Worm (Caenorhabditis elegans): ENCODE results near the gene copd-1.

The copd-1 gene

ce11 chrIII:6615064-6615463 lies 9.7 kb downstream of the copd-1 start, which contains the start of gene cmtr-2:
cmtr-2 (plus strand) TSS chrIII:6615414.
- TF ChIP-seq lim-7 (GFP tag; IDR thresholded peaks at IDR 0.05) = no peak
- no peak for TF ChIP-seq F26F4.8 (GFP tag; conservative IDR thresholded peaks at IDR 0.05)
- no peak for TF ChIP-seq F49E8.2 (tag; optimal IDR thresholded peaks at IDR 0.05; ENCODE audit: borderline replicate concordance)
- TF ChIP-seq ZK546.5 (tag; optimal IDR thresholded peaks at IDR 0.05) = no peak
- TF ChIP-seq pqm-1 (tag; optimal IDR thresholded peaks at IDR 0.05) = no peak
- TF ChIP-seq daf-19 (GFP tag; conservative IDR thresholded peaks at IDR 0.05) = no peak
- TF ChIP-seq duxl-1 (tag; optimal IDR thresholded peaks at IDR 0.05; ENCODE audit: poor library complexity) = no peak
- TF ChIP-seq unc-62 (GFP tag; optimal IDR thresholded peaks at IDR 0.05 in 1 of 2) = no peak
- no peak for TF ChIP-seq unc-62 (tag; optimal IDR thresholded peaks at IDR 0.05)
- no peak for TF ChIP-seq snpc-1.2 (GFP tag; IDR thresholded peaks at IDR 0.05)
- no peak for TF ChIP-seq R02D3.7 (tag; optimal IDR thresholded peaks at IDR 0.05)
- TF ChIP-seq nhr-11 (tag; optimal IDR thresholded peaks at IDR 0.05) = no peak
- no peak for TF ChIP-seq egl-43 (GFP tag; IDR thresholded peaks at IDR 0.05)
- TF ChIP-seq lin-38 (GFP tag; IDR thresholded peaks at IDR 0.05) = peak; percentile 94
- no peak for TF ChIP-seq pha-4 (GFP tag; IDR thresholded peaks at IDR 0.05)
- TF ChIP-seq pha-4 (tag; optimal IDR thresholded peaks at IDR 0.05) = no peak
- TF ChIP-seq mes-2 (tag; optimal IDR thresholded peaks at IDR 0.05; ENCODE audit: poor library complexity, severe bottlenecking) = peak; percentile 79
- TF ChIP-seq nhr-25 (tag; optimal IDR thresholded peaks at IDR 0.05; ENCODE audit: borderline replicate concordance, insufficient read depth) = no peak
- peak; percentile 50 for TF ChIP-seq dve-1 (tag; optimal IDR thresholded peaks at IDR 0.05; ENCODE audit: insufficient read depth)
- no peak for TF ChIP-seq daf-16 (GFP tag; optimal IDR thresholded peaks at IDR 0.05)
- peak; percentile 28 for TF ChIP-seq daf-16 (tag; optimal IDR thresholded peaks at IDR 0.05)
- TF ChIP-seq ceh-20 (GFP tag; IDR thresholded peaks at IDR 0.05) = no peak
- no peak for TF ChIP-seq gei-8 (GFP tag; optimal IDR thresholded peaks at IDR 0.05)
- TF ChIP-seq unc-130 (GFP tag; optimal IDR thresholded peaks at IDR 0.05) = no peak
- TF ChIP-seq F44E2.7 (GFP tag; IDR thresholded peaks at IDR 0.05) = no peak
- TF ChIP-seq dmd-9 (GFP tag; IDR thresholded peaks at IDR 0.05) = no peak
- no peak for TF ChIP-seq nhr-10 (tag; optimal IDR thresholded peaks at IDR 0.05)
- TF ChIP-seq madf-5 (GFP tag; IDR thresholded peaks at IDR 0.05) = no peak
- peak; percentile 92 for TF ChIP-seq dpl-1 (GFP tag; optimal IDR thresholded peaks at IDR 0.05)
- no peak for TF ChIP-seq mxl-3 (GFP tag; optimal IDR thresholded peaks at IDR 0.05)
- TF ChIP-seq dmd-6 (GFP tag; IDR thresholded peaks at IDR 0.05) = no peak
- peak; percentile 31 for TF ChIP-seq T20F7.1 (GFP tag; optimal IDR thresholded peaks at IDR 0.05)
- TF ChIP-seq nhr-42 (GFP tag; IDR thresholded peaks at IDR 0.05) = no peak
- no peak for TF ChIP-seq ceh-28 (tag; optimal IDR thresholded peaks at IDR 0.05)
- no peak for TF ChIP-seq zfp-3 (GFP tag; conservative IDR thresholded peaks at IDR 0.05)
- TF ChIP-seq lir-3 (tag; optimal IDR thresholded peaks at IDR 0.05) = no peak
- TF ChIP-seq nhr-237 (tag; optimal IDR thresholded peaks at IDR 0.05) = no peak
- TF ChIP-seq tag-97 (GFP tag; IDR thresholded peaks at IDR 0.05) = no peak
- peak; percentile 97 for TF ChIP-seq aha-1 (tag)
- TF ChIP-seq zip-2 (tag; optimal IDR thresholded peaks at IDR 0.05) = no peak
- TF ChIP-seq jun-1 (tag; optimal IDR thresholded peaks at IDR 0.05) = no peak
- TF ChIP-seq mep-1 (tag; optimal IDR thresholded peaks at IDR 0.05) = peak; percentile 67
- no peak for TF ChIP-seq zfp-2 (tag; optimal IDR thresholded peaks at IDR 0.05)
- TF ChIP-seq hlh-30 (tag; optimal IDR thresholded peaks at IDR 0.05; ENCODE audit: insufficient read depth) = peak; percentile 11
- TF ChIP-seq zag-1 (tag; optimal IDR thresholded peaks at IDR 0.05) = no peak
- TF ChIP-seq Y105C5A.15 (GFP tag; IDR thresholded peaks at IDR 0.05) = no peak
- no peak for TF ChIP-seq ztf-7 (tag; optimal IDR thresholded peaks at IDR 0.05)
- no peak for TF ChIP-seq nhr-76 (tag; optimal IDR thresholded peaks at IDR 0.05)
- TF ChIP-seq lsy-2 (tag; optimal IDR thresholded peaks at IDR 0.05) = peak in 1 of 2 experiments; percentile 70
- no peak for TF ChIP-seq spr-1 (tag; optimal IDR thresholded peaks at IDR 0.05)
- peak; percentile 12 for TF ChIP-seq rbr-2 (tag; optimal IDR thresholded peaks at IDR 0.05)
- no peak for TF ChIP-seq ceh-44 (GFP tag; IDR thresholded peaks at IDR 0.05)
- no peak for TF ChIP-seq mxl-2 (GFP tag; conservative IDR thresholded peaks at IDR 0.05)

Measured in whole organism, L4 larva.